Worm (Caenorhabditis elegans) whole organism, midembryonic: Measurements from ENCODE around the gene srd-69.

Experiments
- T22C8.4 ChIP-seq: fragments of 200-800 bp; sonication (Bioruptor generic); IDR thresholded peaks from 2 replicates; pipeline ENCODE4 v1.3.6; 2022; ENCODE audit warnings: missing genetic modification characterization, missing compliant biosample characterization
- cog-1 ChIP-seq: sonication (generic microtip); optimal IDR thresholded peaks from 2 replicates; lab custom pipeline; 2016; ENCODE audit warnings: missing genetic modification characterization, missing compliant biosample characterization
- med-1 ChIP-seq: sonication (generic microtip); optimal IDR thresholded peaks from 2 replicates; lab custom pipeline; 2017; ENCODE audit warnings: missing genetic modification characterization, mild to moderate bottlenecking, missing compliant biosample characterization, antibody characterized with exemption, missing genetic modification reagents; ENCODE audit not compliant: insufficient read depth
- ref-1 ChIP-seq: fragments of 200-800 bp; sonication (Bioruptor generic); conservative IDR thresholded peaks from 2 replicates; pipeline ENCODE4 v1.3.6; 2022; ENCODE audit warnings: missing genetic modification reagents, missing genetic modification characterization, missing compliant biosample characterization

The srd-69 gene

ce11 chrIII:2401126-2402123 lies 38.7 kb downstream of the srd-69 start, which contains the start of the genes cic-1 and strm-1:
cic-1 (minus strand) TSS chrIII:2401221.
strm-1 (plus strand) TSS chrIII:2402070.
- no peak for TF ChIP-seq cog-1 (tag; lab: Kevin White, UChicago)
- no peak for TF ChIP-seq ref-1 (GFP tag; lab: Robert Waterston, UW)
- TF ChIP-seq T22C8.4 (GFP tag; lab: Robert Waterston, UW), result peak; percentile 66

- TF ChIP-seq med-1 (GFP tag; lab: Kevin White, UChicago) (no peak), T22C8.4 (GFP tag; lab: Robert Waterston, UW) (0 out of 2 replicates have a peak, but pooled peaks have one; percentile 47)
Measured at ce11 chrIII:2410925-2411450, 48.2 kb downstream of the srd-69 start, which contains the start of gene mrpl-30. mrpl-30 (minus strand) TSS chrIII:2410975.
